Worm (Caenorhabditis elegans) whole organism, late embryonic: ENCODE measurements around the gene cyc-2.1.

ENCODE experiments used
- F13H6.1 ChIP-seq: sonication (generic microtip); optimal IDR thresholded peaks from 2 replicates; lab custom pipeline; 2016; ENCODE audit warnings: missing genetic modification characterization, missing compliant biosample characterization
- K02D7.2 ChIP-seq: sonication (generic microtip); optimal IDR thresholded peaks from 2 replicates; lab custom pipeline; 2017; ENCODE audit warnings: mild to moderate bottlenecking, missing genetic modification characterization, missing compliant biosample characterization
- K09A11.1 ChIP-seq: sonication (generic microtip); optimal IDR thresholded peaks from 2 replicates; lab custom pipeline; 2017; ENCODE audit warnings: antibody characterized with exemption, mild to moderate bottlenecking, missing genetic modification characterization, missing compliant biosample characterization; ENCODE audit not compliant: insufficient read depth
- ahr-1 ChIP-seq: sonication (generic microtip); optimal IDR thresholded peaks from 2 replicates; lab custom pipeline; 2016; ENCODE audit warnings: missing genetic modification characterization, missing compliant biosample characterization
- ceh-14 ChIP-seq: sonication (generic microtip); optimal IDR thresholded peaks from 2 replicates; lab custom pipeline; 2016; ENCODE audit warnings: missing genotype, missing genetic modification characterization, missing compliant biosample characterization
- ceh-18 ChIP-seq: sonication (generic microtip); optimal IDR thresholded peaks from 2 replicates; lab custom pipeline; 2016; ENCODE audit warnings: missing genetic modification characterization, missing compliant biosample characterization
- ceh-19 ChIP-seq: fragments of 200-800 bp; sonication (Bioruptor generic); optimal IDR thresholded peaks from 2 replicates; lab custom pipeline; 2018; ENCODE audit warnings: mild to moderate bottlenecking, missing genetic modification characterization, missing compliant biosample characterization
- ceh-2 ChIP-seq: sonication (generic microtip); optimal IDR thresholded peaks from 2 replicates; lab custom pipeline; 2016; ENCODE audit warnings: missing genotype, missing genetic modification characterization, missing compliant biosample characterization
- ceh-22 ChIP-seq: sonication (generic microtip); optimal IDR thresholded peaks from 2 replicates; lab custom pipeline; 2017; ENCODE audit warnings: missing biosample characterization, missing genetic modification characterization
- ceh-24 ChIP-seq: sonication (generic microtip); optimal IDR thresholded peaks from 2 replicates; lab custom pipeline; 2016; ENCODE audit warnings: mild to moderate bottlenecking, missing genetic modification characterization, missing compliant biosample characterization
- ceh-34 ChIP-seq: sonication (generic microtip); optimal IDR thresholded peaks from 2 replicates; lab custom pipeline; 2016; ENCODE audit warnings: mild to moderate bottlenecking, missing genetic modification characterization, missing compliant biosample characterization
- ceh-45 ChIP-seq: fragments of 200-800 bp; sonication (Bioruptor generic); IDR thresholded peaks from 2 replicates; pipeline ENCODE4 v1.3.6; 2022; ENCODE audit warnings: missing genetic modification reagents, missing genetic modification characterization, missing compliant biosample characterization
- ceh-48 ChIP-seq: sonication (generic microtip); optimal IDR thresholded peaks from 2 replicates; lab custom pipeline; 2016; ENCODE audit warnings: missing genetic modification characterization, inconsistent platforms, missing compliant biosample characterization
- ceh-9 ChIP-seq: sonication (generic microtip); optimal IDR thresholded peaks from 2 replicates; lab custom pipeline; 2016; ENCODE audit warnings: mild to moderate bottlenecking, missing genetic modification characterization, inconsistent platforms, missing compliant biosample characterization
- che-1 ChIP-seq: sonication (generic microtip); optimal IDR thresholded peaks from 2 replicates; lab custom pipeline; 2016; ENCODE audit warnings: mild to moderate bottlenecking, missing genetic modification characterization, missing compliant biosample characterization
- elt-4 ChIP-seq: sonication (generic microtip); optimal IDR thresholded peaks from 2 replicates; lab custom pipeline; 2016; ENCODE audit warnings: missing genetic modification characterization, missing compliant biosample characterization
- gmeb-2 ChIP-seq: sonication (generic microtip); optimal IDR thresholded peaks from 2 replicates; lab custom pipeline; 2016; ENCODE audit warnings: missing genetic modification characterization, inconsistent platforms, missing compliant biosample characterization
- hlh-15 ChIP-seq: sonication (generic microtip); optimal IDR thresholded peaks from 2 replicates; lab custom pipeline; 2016; ENCODE audit warnings: missing genetic modification characterization, missing compliant biosample characterization
- hlh-6 ChIP-seq: sonication (generic microtip); optimal IDR thresholded peaks from 2 replicates; lab custom pipeline; 2016; ENCODE audit warnings: missing genotype, missing genetic modification characterization, missing compliant biosample characterization
- hlh-8 ChIP-seq: sonication (generic microtip); optimal IDR thresholded peaks from 2 replicates; lab custom pipeline; 2016; ENCODE audit warnings: missing genotype, missing genetic modification characterization, missing compliant biosample characterization
- madf-2 ChIP-seq: sonication (generic microtip); optimal IDR thresholded peaks from 2 replicates; lab custom pipeline; 2017; ENCODE audit warnings: missing genetic modification characterization, missing compliant biosample characterization
- mec-3 ChIP-seq: sonication (generic microtip); optimal IDR thresholded peaks from 2 replicates; lab custom pipeline; 2016; ENCODE audit warnings: borderline replicate concordance, missing genetic modification characterization, missing compliant biosample characterization
- npax-4 ChIP-seq: sonication (generic microtip); optimal IDR thresholded peaks from 2 replicates; lab custom pipeline; 2016; ENCODE audit warnings: missing genetic modification characterization, missing compliant biosample characterization
- pag-3 ChIP-seq: sonication (generic microtip); optimal IDR thresholded peaks from 2 replicates; lab custom pipeline; 2016; ENCODE audit warnings: missing compliant biosample characterization, missing genetic modification characterization, borderline replicate concordance
- pat-9 ChIP-seq: fragments of 200-800 bp; sonication (Bioruptor generic); optimal IDR thresholded peaks from 2 replicates; lab custom pipeline; 2018; ENCODE audit warnings: mild to moderate bottlenecking, missing genetic modification characterization, moderate library complexity, missing compliant biosample characterization
- ref-2 ChIP-seq: sonication (generic microtip); optimal IDR thresholded peaks from 2 replicates; lab custom pipeline; 2016; ENCODE audit warnings: missing genetic modification characterization, missing compliant biosample characterization
- sox-2 ChIP-seq: fragments of 200-800 bp; sonication (Bioruptor generic); IDR thresholded peaks from 2 replicates; pipeline ENCODE4 v1.3.6; 2022; ENCODE audit warnings: missing genetic modification reagents, missing genetic modification characterization, missing compliant biosample characterization
- sox-4 ChIP-seq: sonication (generic microtip); optimal IDR thresholded peaks from 2 replicates; lab custom pipeline; 2017; ENCODE audit warnings: mild to moderate bottlenecking, missing genetic modification characterization, inconsistent platforms, missing compliant biosample characterization
- tbx-2 ChIP-seq: sonication (generic microtip); optimal IDR thresholded peaks from 2 replicates; lab custom pipeline; 2016; ENCODE audit warnings: missing genetic modification characterization, missing compliant biosample characterization
- ttx-3 ChIP-seq: sonication (generic microtip); optimal IDR thresholded peaks from 2 replicates; lab custom pipeline; 2016; ENCODE audit warnings: missing genetic modification reagents, missing genetic modification characterization, missing compliant biosample characterization
- unc-42 ChIP-seq: sonication (generic microtip); optimal IDR thresholded peaks from 2 replicates; lab custom pipeline; 2016; ENCODE audit warnings: missing genotype, missing genetic modification characterization, missing compliant biosample characterization
- unc-55 ChIP-seq: sonication (generic microtip); optimal IDR thresholded peaks from 2 replicates; lab custom pipeline; 2017; ENCODE audit warnings: missing biosample characterization, missing genetic modification reagents, missing genetic modification characterization

Gene cyc-2.1

ce11 chrIV:4763844-4764243 lies 15.0 kb upstream of the cyc-2.1 start, which contains the start of gene Y17G9B.2:
Gene Y17G9B.2, plus strand, starts transcription at chrIV:4764144.
- no peak for TF ChIP-seq ttx-3 (tag; lab: Kevin White, UChicago)
- no peak for TF ChIP-seq ceh-48 (tag; lab: Kevin White, UChicago)
- TF ChIP-seq ceh-34 (tag; lab: Kevin White, UChicago): no peak
- TF ChIP-seq hlh-15 (tag; lab: Kevin White, UChicago): no peak
- TF ChIP-seq tbx-2 (tag; lab: Kevin White, UChicago): no peak
- no peak for TF ChIP-seq ref-2 (tag; lab: Kevin White, UChicago)
- TF ChIP-seq K02D7.2 (tag; lab: Kevin White, UChicago): no peak
- TF ChIP-seq ahr-1 (tag; lab: Kevin White, UChicago): no peak
- TF ChIP-seq unc-42 (tag; lab: Kevin White, UChicago): no peak
- no peak for TF ChIP-seq pag-3 (tag; lab: Kevin White, UChicago)
- no peak for TF ChIP-seq ceh-24 (tag; lab: Kevin White, UChicago)

DNA sequence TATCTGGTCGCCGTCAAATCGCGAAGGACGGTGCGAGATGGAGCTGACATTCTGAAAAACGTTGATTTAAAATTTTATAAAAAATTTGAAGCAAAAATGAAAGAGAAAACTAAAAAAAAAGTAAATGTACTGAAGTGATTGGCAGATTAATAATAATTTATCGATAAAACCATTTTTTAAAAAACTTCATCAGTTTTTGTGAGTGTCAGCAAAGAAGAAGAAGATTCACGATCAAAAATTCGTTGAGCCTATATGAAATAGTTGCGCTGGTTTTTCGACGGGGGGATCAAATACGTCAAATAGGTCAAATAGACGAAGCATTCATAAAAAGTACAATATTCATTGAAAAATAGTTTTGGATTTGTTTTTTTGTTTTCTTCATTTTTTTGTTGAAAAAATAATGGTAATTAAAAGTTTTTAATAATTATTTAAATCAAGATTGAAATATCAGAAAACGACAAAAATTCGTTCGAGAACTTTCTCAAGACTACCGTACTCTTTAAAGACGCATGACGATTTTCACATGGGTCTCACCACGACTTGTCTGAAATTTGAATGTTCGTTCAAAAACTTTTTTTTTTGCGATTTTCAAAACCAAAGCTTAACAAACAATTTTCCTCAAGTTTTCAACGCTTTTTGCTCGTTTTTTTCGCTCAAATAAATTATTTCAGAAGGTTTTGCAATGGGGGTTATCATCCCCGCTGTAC lies 11.7 kb upstream of the cyc-2.1 start, which contains the start of the genes memi-1 and cyp-31A3:
Gene memi-1, minus strand, starts transcription at position 51 of the 707 bp plus-strand sequence.
Gene cyp-31A3, plus strand, starts transcription at position 672 of the 707 bp plus-strand sequence.
- no peak for TF ChIP-seq che-1
- TF ChIP-seq hlh-6: no peak
- TF ChIP-seq ceh-14 (tag; lab: Kevin White, UChicago): no peak
- TF ChIP-seq ceh-24 (tag; lab: Kevin White, UChicago): no peak
- no peak for TF ChIP-seq ceh-2 (tag; lab: Kevin White, UChicago)
- no peak for TF ChIP-seq ceh-22 (tag; lab: Kevin White, UChicago)
- TF ChIP-seq sox-4 (tag; lab: Kevin White, UChicago): no peak
- no peak for TF ChIP-seq pat-9 (tag; lab: Kevin White, UChicago)
- TF ChIP-seq pag-3 (tag; lab: Kevin White, UChicago): no peak
- TF ChIP-seq ceh-9 (tag; lab: Kevin White, UChicago): no peak
- TF ChIP-seq sox-2: no peak
- TF ChIP-seq ahr-1 (tag; lab: Kevin White, UChicago): no peak
- TF ChIP-seq unc-42 (tag; lab: Kevin White, UChicago): no peak
- TF ChIP-seq madf-2 (tag; lab: Kevin White, UChicago): no peak
- TF ChIP-seq ceh-18 (tag; lab: Kevin White, UChicago): no peak
- no peak for TF ChIP-seq F13H6.1 (tag; lab: Kevin White, UChicago)
- TF ChIP-seq gmeb-2: no peak
- no peak for TF ChIP-seq unc-55 (GFP tag; lab: Kevin White, UChicago)
- TF ChIP-seq, all 69 proteins: peak for 0

DNA sequence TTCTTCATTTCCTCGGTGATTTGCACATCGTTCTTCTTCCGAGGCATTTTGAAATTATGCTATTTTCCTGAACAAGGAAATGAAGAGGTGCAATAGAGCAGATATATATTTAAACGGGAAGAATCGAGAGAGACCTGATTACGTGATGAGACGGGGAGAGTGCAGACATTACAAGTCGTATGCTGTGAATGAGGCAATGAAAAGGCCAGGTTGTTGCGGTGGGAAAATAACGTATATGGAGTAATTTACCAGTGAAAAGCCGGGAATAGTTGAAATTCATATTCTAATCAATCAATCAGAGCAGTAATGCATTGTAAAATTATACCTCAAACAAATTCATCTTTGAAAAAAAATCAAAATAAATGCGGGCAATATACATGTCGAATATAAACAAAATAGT lies 9.8 kb upstream of the cyc-2.1 start, which contains the start of gene Y17G9B.8:
Gene Y17G9B.8, minus strand, starts transcription at position 182 of the 400 bp plus-strand sequence.
- TF ChIP-seq ceh-2 (tag; lab: Kevin White, UChicago): no peak
- TF ChIP-seq hlh-8 (tag; lab: Kevin White, UChicago): no peak
- TF ChIP-seq mec-3: no peak
- TF ChIP-seq ceh-18 (tag; lab: Kevin White, UChicago): no peak
- no peak for TF ChIP-seq K09A11.1
- no peak for TF ChIP-seq ceh-45 (GFP tag; lab: Robert Waterston, UW)
- no peak for TF ChIP-seq pag-3 (tag; lab: Kevin White, UChicago)
- no peak for TF ChIP-seq ceh-9 (tag; lab: Kevin White, UChicago)
- TF ChIP-seq elt-4 (tag; lab: Kevin White, UChicago): no peak
- TF ChIP-seq npax-4 (tag; lab: Kevin White, UChicago): no peak
- no peak for TF ChIP-seq ref-2 (tag; lab: Kevin White, UChicago)
- TF ChIP-seq ceh-19 (GFP tag; lab: Kevin White, UChicago): no peak
- TF ChIP-seq hlh-15 (tag; lab: Kevin White, UChicago): no peak
- TF ChIP-seq, all 69 proteins: peak for 0
